Worm (Caenorhabditis elegans): ENCODE data around the gene C18E9.5.

Gene C18E9.5

ce11 chrII:8959081-8959480 lies 10.7 kb upstream of the C18E9.5 start:
- TF ChIP-seq tbx-2 (tag; optimal IDR thresholded peaks at IDR 0.05) = peak; percentile 35
- TF ChIP-seq C34B4.2 (tag; optimal IDR thresholded peaks at IDR 0.05) = no peak
- peak; percentile 77 for TF ChIP-seq lin-14 (GFP tag; optimal IDR thresholded peaks at IDR 0.05)
- no peak for TF ChIP-seq aly-2 (tag; optimal IDR thresholded peaks at IDR 0.05)
- TF ChIP-seq nhr-20 (tag; optimal IDR thresholded peaks at IDR 0.05) = peak; percentile 53
- no peak for TF ChIP-seq pax-3 (tag; optimal IDR thresholded peaks at IDR 0.05)
- 0 out of 2 replicates have a peak, but pooled peaks have one; percentile 3 for TF ChIP-seq unc-98 (GFP tag; IDR thresholded peaks at IDR 0.05)
- TF ChIP-seq lsy-2 (tag; optimal IDR thresholded peaks at IDR 0.05) = peak; percentile 33 to 71
- no peak for TF ChIP-seq unc-86 (tag; optimal IDR thresholded peaks at IDR 0.05)
- peak; percentile 74 for TF ChIP-seq rnt-1 (tag; optimal IDR thresholded peaks at IDR 0.05)
- TF ChIP-seq dpl-1 (GFP tag; optimal IDR thresholded peaks at IDR 0.05) = peak in 1 of 3 experiments; percentile 14
- peak; percentile 15 for TF ChIP-seq lin-13 (GFP tag; optimal IDR thresholded peaks at IDR 0.05)
- peak; percentile 92 for TF ChIP-seq unc-130 (tag; optimal IDR thresholded peaks at IDR 0.05)
- TF ChIP-seq snu-23 (GFP tag; optimal IDR thresholded peaks at IDR 0.05) = peak; percentile 55
- no peak for TF ChIP-seq hlh-4 (tag; optimal IDR thresholded peaks at IDR 0.05)
- TF ChIP-seq sptf-1 (tag; optimal IDR thresholded peaks at IDR 0.05) = no peak
- TF ChIP-seq mdl-1 (tag; optimal IDR thresholded peaks at IDR 0.05) = peak in 1 of 2 experiments; percentile 63
- no peak for TF ChIP-seq fkh-8 (tag; optimal IDR thresholded peaks at IDR 0.05)
- no peak for TF ChIP-seq unc-30 (tag; optimal IDR thresholded peaks at IDR 0.05)
- TF ChIP-seq nhr-71 (tag; optimal IDR thresholded peaks at IDR 0.05) = peak; percentile 89
- peak; percentile 81 for TF ChIP-seq blmp-1 (tag; optimal IDR thresholded peaks at IDR 0.05)
- TF ChIP-seq fkh-4 (tag; optimal IDR thresholded peaks at IDR 0.05; ENCODE audit: borderline replicate concordance) = no peak
- peak; percentile 66 for TF ChIP-seq nhr-19 (GFP tag; conservative IDR thresholded peaks at IDR 0.05)
- TF ChIP-seq F16B12.6 (tag; optimal IDR thresholded peaks at IDR 0.05) = no peak
- TF ChIP-seq efl-1 (optimal IDR thresholded peaks at IDR 0.05) = peak in 1 of 2 experiments; percentile 32
- TF ChIP-seq efl-1 (GFP tag; optimal IDR thresholded peaks at IDR 0.05 in 1 of 2) = no peak
- TF ChIP-seq ceh-82 (tag; optimal IDR thresholded peaks at IDR 0.05) = no peak
- TF ChIP-seq nhr-47 (tag; optimal IDR thresholded peaks at IDR 0.05) = peak; percentile 22
- no peak for TF ChIP-seq ceh-88 (GFP tag; IDR thresholded peaks at IDR 0.05)

DNA sequence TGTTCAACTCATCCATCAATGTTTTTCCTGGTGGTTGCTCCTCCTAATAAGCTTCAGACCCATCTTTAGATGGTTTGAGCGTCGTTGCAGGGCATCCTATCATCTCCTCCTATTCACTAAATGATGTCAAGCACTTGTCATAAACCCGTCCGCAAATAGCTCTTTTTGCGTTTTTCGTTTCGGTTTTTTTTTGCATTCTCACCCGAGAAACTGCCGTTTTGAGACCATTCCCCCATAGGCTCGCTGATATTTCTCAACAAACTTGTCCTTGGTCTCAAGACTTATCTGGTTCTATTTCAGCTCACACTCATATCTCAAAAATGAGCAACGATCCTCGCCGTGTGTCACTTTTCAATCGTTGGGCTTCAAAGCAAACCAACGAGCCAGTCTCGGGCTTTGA lies 9.4 kb upstream of the C18E9.5 start, which contains the start of gene cal-2:
Gene cal-2, plus strand, starts transcription at position 301 of the 400 bp plus-strand sequence.
- TF ChIP-seq lsy-2 (tag; optimal IDR thresholded peaks at IDR 0.05) (no peak), ama-1 (optimal IDR thresholded peaks at IDR 0.05) (no peak), dsc-1 (tag; optimal IDR thresholded peaks at IDR 0.05) (peak; percentile 1), aly-2 (tag; optimal IDR thresholded peaks at IDR 0.05) (no peak), fkh-10 (GFP tag; optimal IDR thresholded peaks at IDR 0.05) (no peak)

DNA sequence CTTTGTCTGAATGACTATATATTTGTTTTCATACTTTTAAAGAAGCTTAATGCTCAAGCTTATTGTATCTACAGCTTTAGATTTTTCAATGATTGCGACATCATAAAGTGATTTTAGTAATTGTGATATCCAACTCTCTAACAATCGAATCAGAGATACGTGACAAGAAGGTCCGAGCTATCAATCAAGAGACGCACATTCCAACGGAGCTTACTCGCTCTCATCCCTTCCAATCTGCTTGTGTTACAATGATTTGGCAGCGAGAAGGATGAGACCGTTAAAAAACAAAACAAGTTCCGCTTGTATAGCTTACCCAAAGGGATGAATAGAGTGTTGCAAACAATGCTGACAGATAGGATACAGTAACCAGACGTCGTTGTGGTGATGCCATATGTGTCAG lies 8.3 kb upstream of the C18E9.5 start:
- no peak for TF ChIP-seq lir-3 (tag; optimal IDR thresholded peaks at IDR 0.05; ENCODE audit: poor library complexity)
- TF ChIP-seq fkh-4 (tag; optimal IDR thresholded peaks at IDR 0.05; ENCODE audit: borderline replicate concordance) = no peak
- TF ChIP-seq unc-130 (tag; optimal IDR thresholded peaks at IDR 0.05) = peak; percentile 42
- peak; percentile 42 for TF ChIP-seq lin-14 (GFP tag; optimal IDR thresholded peaks at IDR 0.05)
- no peak for TF ChIP-seq egl-27 (tag; optimal IDR thresholded peaks at IDR 0.05)
- peak; percentile 15 for TF ChIP-seq nhr-71 (tag; optimal IDR thresholded peaks at IDR 0.05)
- peak; percentile 62 for TF ChIP-seq rnt-1 (tag; optimal IDR thresholded peaks at IDR 0.05)
- TF ChIP-seq sox-4 (tag; optimal IDR thresholded peaks at IDR 0.05) = no peak
- TF ChIP-seq ama-1 (optimal IDR thresholded peaks at IDR 0.05) = peak; percentile 9
- no peak for TF ChIP-seq efl-1 (optimal IDR thresholded peaks at IDR 0.05)
- TF ChIP-seq efl-1 (GFP tag; optimal IDR thresholded peaks at IDR 0.05 in 1 of 2) = peak in 1 of 2 experiments; percentile 65
- no peak for TF ChIP-seq zip-4 (GFP tag; optimal IDR thresholded peaks at IDR 0.05)

ce11 chrII:8962206-8962605 lies 7.6 kb upstream of the C18E9.5 start:
- TF ChIP-seq swsn-7 (tag; optimal IDR thresholded peaks at IDR 0.05) = peak; percentile 21
- no peak for TF ChIP-seq ztf-11 (tag; optimal IDR thresholded peaks at IDR 0.05)
- peak; percentile 7 to 48 for TF ChIP-seq lsy-2 (tag; optimal IDR thresholded peaks at IDR 0.05)
- no peak for TF ChIP-seq alr-1 (tag; optimal IDR thresholded peaks at IDR 0.05; ENCODE audit: borderline replicate concordance)
- TF ChIP-seq sup-37 (GFP tag; optimal IDR thresholded peaks at IDR 0.05) = no peak
- peak; percentile 23 for TF ChIP-seq nhr-47 (tag; optimal IDR thresholded peaks at IDR 0.05)
- peak; percentile 46 for TF ChIP-seq snu-23 (GFP tag; optimal IDR thresholded peaks at IDR 0.05)
- TF ChIP-seq nhr-19 (GFP tag; conservative IDR thresholded peaks at IDR 0.05) = peak; percentile 54
- TF ChIP-seq mep-1 (tag; optimal IDR thresholded peaks at IDR 0.05) = peak; percentile 22
- no peak for TF ChIP-seq ama-1 (optimal IDR thresholded peaks at IDR 0.05)
- no peak for TF ChIP-seq mef-2 (tag; optimal IDR thresholded peaks at IDR 0.05)
- peak in 1 of 3 experiments; percentile 1 for TF ChIP-seq dpl-1 (GFP tag; optimal IDR thresholded peaks at IDR 0.05)
- no peak for TF ChIP-seq nhr-11 (tag; optimal IDR thresholded peaks at IDR 0.05)
- TF ChIP-seq nhr-71 (tag; optimal IDR thresholded peaks at IDR 0.05) = peak; percentile 74
- TF ChIP-seq fkh-4 (tag; optimal IDR thresholded peaks at IDR 0.05; ENCODE audit: borderline replicate concordance) = peak; percentile 62
- peak; percentile 84 for TF ChIP-seq dsc-1 (tag; optimal IDR thresholded peaks at IDR 0.05)
- peak; percentile 71 for TF ChIP-seq rnt-1 (tag; optimal IDR thresholded peaks at IDR 0.05)
- TF ChIP-seq ceh-90 (tag; optimal IDR thresholded peaks at IDR 0.05) = no peak
- TF ChIP-seq nhr-77 (tag; optimal IDR thresholded peaks at IDR 0.05) = no peak
- peak; percentile 29 for TF ChIP-seq unc-130 (tag; optimal IDR thresholded peaks at IDR 0.05)
- TF ChIP-seq lin-39 (tag; optimal IDR thresholded peaks at IDR 0.05) = peak; percentile 45
